Fruit fly (Drosophila melanogaster): ENCODE results near the gene CG7573.

The CG7573 gene

dm6 chr3L:11354298-11354757 is 42.8 kb downstream of the CG7573 start (continued):
- TF ChIP-seq CrebB (tag; optimal IDR thresholded peaks at IDR 0.05) = peak; percentile 84
- TF ChIP-seq CG8944 (GFP tag; optimal IDR thresholded peaks at IDR 0.05) = peak; percentile 3
- peak; percentile 85 for TF ChIP-seq BtbVII (GFP tag; optimal IDR thresholded peaks at IDR 0.05)
- peak; percentile 13 for TF ChIP-seq mam (GFP tag; optimal IDR thresholded peaks at IDR 0.05)
- peak; percentile 42 for TF ChIP-seq shn (GFP tag; optimal IDR thresholded peaks at IDR 0.05)
- no peak for TF ChIP-seq prd (optimal IDR thresholded peaks at IDR 0.05)
- peak; percentile 43; the same call in 2 of the 3 replicates for TF ChIP-seq prd (GFP tag; IDR thresholded peaks at IDR 0.05)
- TF ChIP-seq sim (GFP tag; IDR thresholded peaks at IDR 0.05) = no peak
- TF ChIP-seq CG1602 (GFP tag; optimal IDR thresholded peaks at IDR 0.05) = peak; percentile 53
- TF ChIP-seq CG13894 (tag; optimal IDR thresholded peaks at IDR 0.05) = peak; percentile 45
- no peak for TF ChIP-seq hb (GFP tag; IDR thresholded peaks at IDR 0.05; ENCODE audit: partially characterized antibody)
- no peak for TF ChIP-seq CG15073 (GFP tag; optimal IDR thresholded peaks at IDR 0.05)
- no peak for TF ChIP-seq Hr39 (optimal IDR thresholded peaks at IDR 0.05)
- peak; percentile 21 for TF ChIP-seq Myb (GFP tag; optimal IDR thresholded peaks at IDR 0.05)
- no peak for TF ChIP-seq CG10959 (GFP tag; IDR thresholded peaks at IDR 0.05)
- no peak for TF ChIP-seq CG7786 (GFP tag; optimal IDR thresholded peaks at IDR 0.05)
- no peak for TF ChIP-seq HLH4C (GFP tag; IDR thresholded peaks at IDR 0.05; ENCODE audit: partially characterized antibody)
- TF ChIP-seq ttk (GFP tag; IDR thresholded peaks at IDR 0.05) = peak; percentile 9; the same call in 1 of the 2 replicates
- TF ChIP-seq fru (optimal IDR thresholded peaks at IDR 0.05) = no peak
- no peak for TF ChIP-seq Aef1 (GFP tag; IDR thresholded peaks at IDR 0.05)
- peak; percentile 47 for TF ChIP-seq kah (GFP tag; optimal IDR thresholded peaks at IDR 0.05)
- TF ChIP-seq Spps (tag; optimal IDR thresholded peaks at IDR 0.05) = peak; percentile 43
- TF ChIP-seq pzg (GFP tag; optimal IDR thresholded peaks at IDR 0.05) = no peak
- TF ChIP-seq gro (GFP tag; optimal IDR thresholded peaks at IDR 0.05) = peak; percentile 43
- TF ChIP-seq CG2889 (GFP tag; IDR thresholded peaks at IDR 0.05) = no peak
- 0 out of 2 replicates have a peak, but pooled peaks have one; percentile 8 for TF ChIP-seq CG9932 (GFP tag; IDR thresholded peaks at IDR 0.05)
- TF ChIP-seq CG11696 (GFP tag; IDR thresholded peaks at IDR 0.05) = peak; percentile 66
- TF ChIP-seq kay (GFP tag; optimal IDR thresholded peaks at IDR 0.05) = peak; percentile 48
- TF ChIP-seq en (GFP tag; optimal IDR thresholded peaks at IDR 0.05) = no peak
- peak; percentile 67 for TF ChIP-seq schlank (tag; optimal IDR thresholded peaks at IDR 0.05)
- no peak for TF ChIP-seq corto (GFP tag; optimal IDR thresholded peaks at IDR 0.05)
- TF ChIP-seq dpn (GFP tag; optimal IDR thresholded peaks at IDR 0.05) = peak; percentile 23 to 40
- peak; percentile 51 for TF ChIP-seq CTCF (GFP tag; optimal IDR thresholded peaks at IDR 0.05)
- peak; percentile 9; the same call in 1 of the 2 replicates for TF ChIP-seq sens-2 (GFP tag; IDR thresholded peaks at IDR 0.05)
- TF ChIP-seq crc (GFP tag; optimal IDR thresholded peaks at IDR 0.05) = peak; percentile 29
- 0 out of 3 replicates have a peak, but pooled peaks have one; percentile 60 for TF ChIP-seq CG2199 (GFP tag; IDR thresholded peaks at IDR 0.05)
- peak; percentile 32 for TF ChIP-seq nmo (GFP tag; optimal IDR thresholded peaks at IDR 0.05)
- peak; percentile 71 for TF ChIP-seq CG11723 (GFP tag; optimal IDR thresholded peaks at IDR 0.05)
- TF ChIP-seq lola (GFP tag; optimal IDR thresholded peaks at IDR 0.05) = peak in 1 of 3 experiments; percentile 49
- TF ChIP-seq croc (GFP tag; conservative IDR thresholded peaks at IDR 0.05) = no peak
- TF ChIP-seq CG31224 (GFP tag; IDR thresholded peaks at IDR 0.05) = peak; percentile 32; the same call in 1 of the 2 replicates
- TF ChIP-seq CG2712 (tag; optimal IDR thresholded peaks at IDR 0.05) = peak; percentile 71
- TF ChIP-seq CG7357 (GFP tag; IDR thresholded peaks at IDR 0.05) = 0 out of 3 replicates have a peak, but pooled peaks have one; percentile 23
- TF ChIP-seq Dip2 (GFP tag; IDR thresholded peaks at IDR 0.05) = no peak
- no peak for TF ChIP-seq CG30020 (tag; optimal IDR thresholded peaks at IDR 0.05)
- TF ChIP-seq trh (GFP tag; optimal IDR thresholded peaks at IDR 0.05) = peak; percentile 54
- TF ChIP-seq CG4404 (GFP tag; IDR thresholded peaks at IDR 0.05) = no peak
- peak; percentile 63 for TF ChIP-seq CG32767 (GFP tag; IDR thresholded peaks at IDR 0.05)
- TF ChIP-seq jumu (GFP tag; optimal IDR thresholded peaks at IDR 0.05) = no peak
- no peak for TF ChIP-seq CG17802 (tag; optimal IDR thresholded peaks at IDR 0.05)
- TF ChIP-seq da (GFP tag; optimal IDR thresholded peaks at IDR 0.05) = peak; percentile 30
- TF ChIP-seq mld (GFP tag; IDR thresholded peaks at IDR 0.05; ENCODE audit: partially characterized antibody) = no peak
- peak; percentile 82 for TF ChIP-seq CG8924 (tag; optimal IDR thresholded peaks at IDR 0.05)

Measured in whole organism, embryonic.